Fruit fly (Drosophila melanogaster) whole organism, prepupa: Measurements from ENCODE around the gene TfIIS.

Source experiments
- CG6276 ChIP-seq: fragments of 200-800 bp; sonication (Bioruptor generic); optimal IDR thresholded peaks from 2 replicates; lab custom pipeline; 2017; ENCODE audit warnings: missing biosample characterization, mild to moderate bottlenecking, missing genetic modification characterization
- dsx ChIP-seq: fragments of 200-800 bp; optimal IDR thresholded peaks from 3 replicates; lab custom pipeline; 2019; ENCODE audit warnings: missing biosample characterization, mild to moderate bottlenecking, missing genetic modification characterization, moderate library complexity; ENCODE audit not compliant: poor library complexity, severe bottlenecking
- salr ChIP-seq, 2 experiments: fragments of 200-800 bp; sonication (Bioruptor generic); optimal IDR thresholded peaks; 3 replicates each; lab custom pipeline; 2016 to 2018; ENCODE audit warnings: missing biosample characterization in 2 of 2, missing genetic modification characterization in 2 of 2, mild to moderate bottlenecking in 1 of 2

dm6 chr2L:15011779-15012178 is 48.8 kb downstream of the TfIIS start:
- TF ChIP-seq salr (GFP tag; optimal IDR thresholded peaks at IDR 0.05; lab: Kevin White, UChicago) (no peak), dsx (GFP tag; lab: Kevin White, UChicago) (no peak), CG6276 (GFP tag; lab: Kevin White, UChicago) (no peak)
